Worm (Caenorhabditis elegans): Measurements from ENCODE around the gene F54D5.3.

Gene F54D5.3

DNA sequence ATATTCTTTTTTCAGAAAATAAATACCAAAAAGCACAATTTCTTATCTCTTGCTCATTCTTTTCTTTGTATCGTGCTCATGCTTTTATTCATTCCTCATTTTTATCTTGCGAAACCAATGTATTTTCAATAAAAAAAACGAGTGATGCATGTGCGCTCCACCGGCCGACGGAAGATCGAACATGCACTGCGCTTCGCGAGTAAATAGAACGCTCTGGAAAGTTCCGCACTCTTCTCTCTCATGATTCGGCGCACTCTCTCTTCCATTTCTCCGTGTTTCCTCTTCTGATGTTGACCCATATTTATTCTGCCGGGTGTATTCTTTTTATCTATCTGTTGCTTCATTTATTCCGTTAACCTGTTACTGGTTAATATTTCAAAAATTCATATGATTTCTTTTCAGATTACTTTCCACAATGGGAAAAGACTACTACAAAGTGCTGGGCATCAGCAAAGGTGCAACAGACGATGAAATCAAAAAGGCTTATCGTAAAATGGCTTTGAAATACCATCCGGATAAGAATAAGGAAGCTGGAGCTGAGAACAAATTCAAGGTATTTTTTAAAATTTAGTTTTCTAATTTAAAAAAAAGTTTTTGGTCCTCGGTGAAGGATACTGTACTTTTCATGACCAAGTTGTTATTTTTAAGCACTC is 26.2 kb upstream of the F54D5.3 start, which contains the start of gene dnj-13 (continued):
- TF ChIP-seq snpc-1.1 (tag; optimal IDR thresholded peaks at IDR 0.05; ENCODE audit: insufficient read depth) (no peak), madf-3 (GFP tag; IDR thresholded peaks at IDR 0.05) (peak; percentile 94), unc-130 (GFP tag; optimal IDR thresholded peaks at IDR 0.05) (peak; percentile 35), D2030.7 (GFP tag; IDR thresholded peaks at IDR 0.05) (peak; percentile 92), F55B11.4 (tag; optimal IDR thresholded peaks at IDR 0.05; ENCODE audit: borderline replicate concordance, insufficient read depth) (no peak), nhr-179 (tag; optimal IDR thresholded peaks at IDR 0.05) (no peak), egl-44 (GFP tag; IDR thresholded peaks at IDR 0.05) (peak; percentile 89), nfyb-1 (GFP tag; IDR thresholded peaks at IDR 0.05) (peak; percentile 97), F37B4.10 (GFP tag; IDR thresholded peaks at IDR 0.05) (0 out of 2 replicates have a peak, but pooled peaks have one; percentile 14), Y56A3A.18 (GFP tag; IDR thresholded peaks at IDR 0.05) (peak; percentile 82), hrde-1 (tag; optimal IDR thresholded peaks at IDR 0.05; ENCODE audit: borderline replicate concordance) (peak; percentile 14), C06A6.2 (GFP tag; conservative IDR thresholded peaks at IDR 0.05) (peak; percentile 89), lin-26 (GFP tag; IDR thresholded peaks at IDR 0.05) (peak; percentile 75), lin-54 (GFP tag; optimal IDR thresholded peaks at IDR 0.05) (peak; percentile 93), pha-4 (tag; optimal IDR thresholded peaks at IDR 0.05) (peak; percentile 41), xnd-1 (tag; optimal IDR thresholded peaks at IDR 0.05) (no peak), B0035.1 (tag; optimal IDR thresholded peaks at IDR 0.05) (peak; percentile 39), mel-28 (tag; optimal IDR thresholded peaks at IDR 0.05; ENCODE audit: borderline replicate concordance) (peak; percentile 60), tbp1 (GFP tag; optimal IDR thresholded peaks at IDR 0.05) (peak; percentile 76), lin-40 (tag; optimal IDR thresholded peaks at IDR 0.05) (peak; percentile 98), repo-1 (tag; optimal IDR thresholded peaks at IDR 0.05) (peak; percentile 91), atf-7 (tag; optimal IDR thresholded peaks at IDR 0.05) (peak; percentile 96), F23B12.7 (tag; optimal IDR thresholded peaks at IDR 0.05; ENCODE audit: insufficient read depth) (peak; percentile 87), mcd-1 (GFP tag; IDR thresholded peaks at IDR 0.05) (peak; percentile 99), F10E7.11 (tag; optimal IDR thresholded peaks at IDR 0.05) (peak; percentile 94), ztf-18 (tag; optimal IDR thresholded peaks at IDR 0.05) (peak; percentile 60), madf-8 (GFP tag; conservative IDR thresholded peaks at IDR 0.05) (peak; percentile 77), hlh-26 (GFP tag; conservative IDR thresholded peaks at IDR 0.05) (no peak), rcor-1 (GFP tag; IDR thresholded peaks at IDR 0.05) (peak; percentile 94), hsf-1 (GFP tag; IDR thresholded peaks at IDR 0.05) (peak; percentile 100), ztf-3 (GFP tag; optimal IDR thresholded peaks at IDR 0.05) (peak; percentile 84), ekl-4 (GFP tag; IDR thresholded peaks at IDR 0.05) (peak; percentile 98), ceh-91 (GFP tag; IDR thresholded peaks at IDR 0.05) (peak; percentile 83), aptf-3 (GFP tag; IDR thresholded peaks at IDR 0.05) (peak; percentile 89; the same call in 1 of the 2 replicates), ama-1 (optimal IDR thresholded peaks at IDR 0.05) (peak; percentile 70), ama-1 (GFP tag; optimal IDR thresholded peaks at IDR 0.05) (peak in 1 of 2 experiments; percentile 28), Y79H2A.3 (GFP tag; conservative IDR thresholded peaks at IDR 0.05) (peak; percentile 85), B0261.1 (tag; optimal IDR thresholded peaks at IDR 0.05) (peak; percentile 39), chd-7 (tag; optimal IDR thresholded peaks at IDR 0.05) (peak; percentile 98), C17E4.6 (GFP tag; IDR thresholded peaks at IDR 0.05) (peak; percentile 94), T07F8.4 (tag; optimal IDR thresholded peaks at IDR 0.05) (no peak), madf-10 (tag; optimal IDR thresholded peaks at IDR 0.05) (peak; percentile 77), ceh-58 (GFP tag; IDR thresholded peaks at IDR 0.05) (0 out of 2 replicates have a peak, but pooled peaks have one; percentile 81), snpc-1.3 (tag; optimal IDR thresholded peaks at IDR 0.05; ENCODE audit: insufficient read depth) (peak; percentile 67), nhr-80 (tag; optimal IDR thresholded peaks at IDR 0.05) (peak; percentile 45), aptf-2 (GFP tag; conservative IDR thresholded peaks at IDR 0.05) (peak; percentile 73), ceh-40 (GFP tag; IDR thresholded peaks at IDR 0.05) (peak; percentile 86)

Data from whole organism, young adult.